Fruit fly (Drosophila melanogaster): ENCODE data around the gene tll.

The tll gene

DNA sequence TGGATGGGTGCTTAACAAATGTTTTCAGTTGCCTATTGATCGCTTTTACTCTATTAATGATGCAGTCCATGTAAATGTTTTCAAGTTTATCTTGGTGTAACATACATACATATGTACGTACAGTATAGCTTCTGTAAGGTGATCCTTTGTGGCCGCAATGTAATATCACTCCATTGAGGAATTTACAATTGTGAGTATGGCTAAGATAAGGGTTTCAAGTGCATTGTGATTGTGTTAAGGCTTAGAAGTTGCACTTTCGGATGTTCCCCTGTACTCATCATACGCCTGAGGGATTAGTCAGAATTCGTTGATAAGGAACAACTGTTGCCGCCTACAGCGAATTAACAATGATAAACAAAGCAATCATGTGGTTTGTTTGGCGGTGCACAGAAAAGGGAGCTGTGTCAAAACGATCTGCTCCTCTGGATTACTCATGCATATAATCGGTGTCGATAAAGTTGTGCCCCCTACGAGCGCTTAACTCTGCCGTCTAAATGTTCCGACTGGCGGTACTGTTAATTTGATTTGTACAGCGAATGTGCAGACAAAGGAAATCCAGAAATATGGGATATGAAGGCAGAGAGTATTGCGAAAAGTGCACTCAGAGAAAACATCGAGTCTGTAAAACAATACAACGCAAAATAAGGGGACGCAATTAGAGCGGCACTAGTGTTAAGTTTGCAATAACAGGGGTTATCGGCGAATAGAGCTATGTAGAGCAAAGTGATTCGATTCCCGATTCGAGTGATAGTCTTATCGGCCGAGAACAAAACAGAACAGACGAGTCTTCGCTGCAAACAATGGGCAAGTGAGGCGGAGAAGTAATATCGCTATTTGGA, 35.8 kb downstream of the tll start (continued):
- TF ChIP-seq MESR4 (GFP tag; optimal IDR thresholded peaks at IDR 0.05) (no peak), Dbx (GFP tag; IDR thresholded peaks at IDR 0.05) (0 out of 3 replicates have a peak, but pooled peaks have one; percentile 39), p53 (GFP tag; optimal IDR thresholded peaks at IDR 0.05) (no peak), sqz (GFP tag; optimal IDR thresholded peaks at IDR 0.05) (no peak), HLHmδ (GFP tag; optimal IDR thresholded peaks at IDR 0.05) (no peak), CG8924 (tag; optimal IDR thresholded peaks at IDR 0.05) (peak; percentile 52), CG16815 (GFP tag; optimal IDR thresholded peaks at IDR 0.05) (peak; percentile 4), CG6254 (GFP tag; optimal IDR thresholded peaks at IDR 0.05) (peak; percentile 23), pho (GFP tag; optimal IDR thresholded peaks at IDR 0.05) (peak; percentile 9), sens (GFP tag) (peak; percentile 93), peb (GFP tag; IDR thresholded peaks at IDR 0.05) (peak; percentile 45; the same call in 1 of the 2 replicates), CG3995 (GFP tag; optimal IDR thresholded peaks at IDR 0.05) (peak; percentile 1), E2f2 (GFP tag; IDR thresholded peaks at IDR 0.05) (peak; percentile 36; the same call in 1 of the 2 replicates), CG2678 (tag; optimal IDR thresholded peaks at IDR 0.05) (peak; percentile 77), fd96Cb (tag; optimal IDR thresholded peaks at IDR 0.05) (peak; percentile 72), Chrac-16 (GFP tag; optimal IDR thresholded peaks at IDR 0.05) (peak; percentile 38), bab2 (GFP tag; optimal IDR thresholded peaks at IDR 0.05) (peak; percentile 82), ci (GFP tag; IDR thresholded peaks at IDR 0.05) (peak; percentile 85), CG4360 (GFP tag; IDR thresholded peaks at IDR 0.05) (no peak), CG10321 (GFP tag; IDR thresholded peaks at IDR 0.05) (no peak), seq (GFP tag; IDR thresholded peaks at IDR 0.05) (peak; percentile 42; the same call in 1 of the 2 replicates), Meics (GFP tag; optimal IDR thresholded peaks at IDR 0.05) (peak; percentile 59), CG43689 (GFP tag; IDR thresholded peaks at IDR 0.05) (no peak), CG30431 (GFP tag; optimal IDR thresholded peaks at IDR 0.05) (peak; percentile 42), zf30C (GFP tag; optimal IDR thresholded peaks at IDR 0.05) (no peak), tio (GFP tag; optimal IDR thresholded peaks at IDR 0.05) (no peak), YL-1 (GFP tag; optimal IDR thresholded peaks at IDR 0.05) (no peak), stwl (tag; optimal IDR thresholded peaks at IDR 0.05) (no peak), shn (GFP tag; optimal IDR thresholded peaks at IDR 0.05) (peak; percentile 38), sr (GFP tag; IDR thresholded peaks at IDR 0.05) (peak; percentile 59; the same call in 2 of the 3 replicates), z (GFP tag; IDR thresholded peaks at IDR 0.05) (no peak), fd102C (GFP tag; optimal IDR thresholded peaks at IDR 0.05) (no peak), crp (GFP tag; optimal IDR thresholded peaks at IDR 0.05) (no peak), salm (tag; optimal IDR thresholded peaks at IDR 0.05) (peak; percentile 29), Ravus (GFP tag; IDR thresholded peaks at IDR 0.05) (no peak; the same call in 1 of the 2 replicates), pb (GFP tag; optimal IDR thresholded peaks at IDR 0.05) (no peak), corto (GFP tag; optimal IDR thresholded peaks at IDR 0.05) (peak; percentile 70), NFAT (GFP tag; IDR thresholded peaks at IDR 0.05) (peak; percentile 61), CG2202 (tag; optimal IDR thresholded peaks at IDR 0.05) (peak; percentile 24), Stat92E (GFP tag; optimal IDR thresholded peaks at IDR 0.05) (no peak), wor (GFP tag; IDR thresholded peaks at IDR 0.05) (peak; percentile 51), repo (GFP tag; optimal IDR thresholded peaks at IDR 0.05) (peak; percentile 16), kah (GFP tag; optimal IDR thresholded peaks at IDR 0.05) (peak; percentile 11), danr (GFP tag; IDR thresholded peaks at IDR 0.05) (no peak), CG2116 (GFP tag; optimal IDR thresholded peaks at IDR 0.05) (no peak), Fer3 (tag; optimal IDR thresholded peaks at IDR 0.05) (peak; percentile 71), lola (GFP tag; optimal IDR thresholded peaks at IDR 0.05) (peak in 1 of 3 experiments; percentile 23), BEAF-32 (GFP tag; optimal IDR thresholded peaks at IDR 0.05) (no peak), CG17328 (GFP tag; IDR thresholded peaks at IDR 0.05) (peak; percentile 63)
